Worm (Caenorhabditis elegans) whole organism, L2 larva: Measurements from ENCODE around the gene C50H11.8.

Experiments used
- C34F6.9 ChIP-seq: fragments of 150-350 bp; optimal IDR thresholded peaks from 2 replicates; lab custom pipeline; 2014; ENCODE audit warnings: missing biosample characterization, missing genetic modification characterization
- Y55F3AM.14 ChIP-seq: fragments of 200-800 bp; sonication (Bioruptor generic); optimal IDR thresholded peaks from 2 replicates; lab custom pipeline; 2018; ENCODE audit warnings: mild to moderate bottlenecking, missing genetic modification characterization, missing compliant biosample characterization
- aly-2 ChIP-seq: fragments of 150-350 bp; optimal IDR thresholded peaks from 2 replicates; lab custom pipeline; 2014; ENCODE audit warnings: missing biosample characterization, missing genetic modification characterization
- ama-1 ChIP-seq: fragments of 150-350 bp; optimal IDR thresholded peaks from 2 replicates; lab custom pipeline; 2018; ENCODE audit warnings: inconsistent platforms
- crh-2 ChIP-seq: sonication (generic microtip); optimal IDR thresholded peaks from 2 replicates; lab custom pipeline; 2017; ENCODE audit warnings: missing biosample characterization, missing genetic modification characterization
- dmd-4 ChIP-seq: sonication (generic microtip); optimal IDR thresholded peaks from 2 replicates; lab custom pipeline; 2017; ENCODE audit warnings: missing biosample characterization, missing genetic modification characterization
- elt-1 ChIP-seq: fragments of 150-350 bp; optimal IDR thresholded peaks from 2 replicates; lab custom pipeline; 2014; ENCODE audit warnings: missing biosample characterization, missing genetic modification characterization
- elt-3 ChIP-seq: sonication (generic microtip); optimal IDR thresholded peaks from 2 replicates; lab custom pipeline; 2017; ENCODE audit warnings: missing biosample characterization, missing genetic modification characterization
- fos-1 ChIP-seq: fragments of 150-350 bp; optimal IDR thresholded peaks from 2 replicates; lab custom pipeline; 2014; ENCODE audit warnings: missing biosample characterization, missing genetic modification characterization
- lin-11 ChIP-seq: fragments of 150-350 bp; sonication (generic microtip); optimal IDR thresholded peaks from 2 replicates; lab custom pipeline; 2014; ENCODE audit warnings: missing biosample characterization, missing genetic modification characterization, inconsistent platforms, mixed read lengths
- lin-39 ChIP-seq: fragments of 150-350 bp; optimal IDR thresholded peaks from 2 replicates; lab custom pipeline; 2014; ENCODE audit warnings: missing biosample characterization, missing genetic modification reagents, missing genetic modification characterization
- mdl-1 ChIP-seq, 2 experiments: fragments of 150-350 bp in 1 of 2; sonication (generic microtip) in 1 of 2; optimal IDR thresholded peaks; 2 replicates each; lab custom pipeline; 2017; ENCODE audit warnings: missing biosample characterization in 2 of 2, missing genetic modification characterization in 2 of 2
- nhr-11 ChIP-seq: fragments of 150-350 bp; optimal IDR thresholded peaks from 2 replicates; lab custom pipeline; 2014; ENCODE audit warnings: missing biosample characterization, missing genetic modification characterization
- nhr-12 ChIP-seq: fragments of 150-350 bp; optimal IDR thresholded peaks from 2 replicates; lab custom pipeline; 2014; ENCODE audit warnings: missing biosample characterization, missing genetic modification characterization
- nhr-129 ChIP-seq: fragments of 150-350 bp; optimal IDR thresholded peaks from 2 replicates; lab custom pipeline; 2014; ENCODE audit warnings: missing biosample characterization, missing genetic modification characterization
- nhr-23 ChIP-seq: fragments of 150-350 bp; optimal IDR thresholded peaks from 2 replicates; lab custom pipeline; 2014; ENCODE audit warnings: missing biosample characterization, missing genetic modification reagents, missing genetic modification characterization
- nhr-237 ChIP-seq: fragments of 150-350 bp; optimal IDR thresholded peaks from 2 replicates; lab custom pipeline; 2014; ENCODE audit warnings: missing biosample characterization, missing genetic modification characterization
- nhr-25 ChIP-seq: fragments of 150-350 bp; sonication (generic microtip); optimal IDR thresholded peaks from 3 replicates; lab custom pipeline; 2014; ENCODE audit warnings: missing biosample characterization, missing genetic modification characterization
- nhr-6 ChIP-seq: fragments of 150-350 bp; optimal IDR thresholded peaks from 2 replicates; lab custom pipeline; 2014; ENCODE audit warnings: missing biosample characterization, missing genetic modification characterization
- peb-1 ChIP-seq: fragments of 150-350 bp; optimal IDR thresholded peaks from 2 replicates; lab custom pipeline; 2014; ENCODE audit warnings: missing biosample characterization, missing genetic modification characterization
- sem-4 ChIP-seq: fragments of 150-350 bp; optimal IDR thresholded peaks from 2 replicates; lab custom pipeline; 2014; ENCODE audit warnings: missing biosample characterization, missing genetic modification reagents, missing genetic modification characterization
- sma-3 ChIP-seq: sonication (generic microtip); optimal IDR thresholded peaks from 2 replicates; lab custom pipeline; 2016; ENCODE audit warnings: missing genetic modification reagents, missing genetic modification characterization, missing compliant biosample characterization
- sma-9 ChIP-seq, 2 experiments: fragments of 150-350 bp in 1 of 2; sonication (generic microtip) in 1 of 2; optimal IDR thresholded peaks; 2 replicates each; lab custom pipeline; 2014 to 2016; ENCODE audit warnings: missing genetic modification characterization in 2 of 2, mild to moderate bottlenecking in 1 of 2, missing biosample characterization in 1 of 2, missing compliant biosample characterization in 1 of 2, missing genetic modification reagents in 1 of 2, moderate library complexity in 1 of 2
- unc-39 ChIP-seq: fragments of 150-350 bp; optimal IDR thresholded peaks from 2 replicates; lab custom pipeline; 2014; ENCODE audit warnings: missing biosample characterization, missing genetic modification characterization
- zag-1 ChIP-seq: fragments of 150-350 bp; optimal IDR thresholded peaks from 2 replicates; lab custom pipeline; 2014; ENCODE audit warnings: missing biosample characterization, missing genetic modification characterization
- ztf-1 ChIP-seq: fragments of 200-800 bp; sonication (Bioruptor generic); conservative IDR thresholded peaks from 2 replicates; pipeline ENCODE4 v1.3.6; 2022; ENCODE audit warnings: missing genetic modification characterization, missing compliant biosample characterization
- ztf-4 ChIP-seq: fragments of 150-350 bp; optimal IDR thresholded peaks from 2 replicates; lab custom pipeline; 2014; ENCODE audit warnings: missing biosample characterization, missing genetic modification characterization

The C50H11.8 gene

ce11 chrV:3032343-3032742 is 22.0 kb upstream of the C50H11.8 start, which contains the start of gene irld-38:
Gene irld-38, minus strand, starts transcription at chrV:3032443.
- TF ChIP-seq nhr-6 (tag; lab: Kevin White, UChicago) (no peak), elt-1 (tag; lab: Kevin White, UChicago) (no peak), ztf-1 (GFP tag; lab: Robert Waterston, UW) (no peak), nhr-129 (no peak), lin-39 (tag; lab: Kevin White, UChicago) (no peak), nhr-23 (no peak), nhr-237 (no peak), unc-39 (tag; lab: Kevin White, UChicago) (no peak), sma-3 (GFP tag; lab: Kevin White, UChicago) (no peak), crh-2 (tag; lab: Kevin White, UChicago) (no peak)

ce11 chrV:3034236-3034635 is 20.1 kb upstream of the C50H11.8 start, which contains the start of gene srw-8:
Gene srw-8, minus strand, starts transcription at chrV:3034336.
- TF ChIP-seq nhr-6 (tag; lab: Kevin White, UChicago) (no peak), dmd-4 (tag; lab: Kevin White, UChicago) (no peak), sma-3 (GFP tag; lab: Kevin White, UChicago) (no peak), zag-1 (no peak), nhr-12 (tag; lab: Kevin White, UChicago) (no peak), nhr-11 (tag; lab: Kevin White, UChicago) (no peak), nhr-25 (tag; lab: Kevin White, UChicago) (no peak), aly-2 (tag; lab: Kevin White, UChicago) (no peak)

- TF ChIP-seq nhr-25 (tag; lab: Kevin White, UChicago) (no peak), ztf-4 (tag; lab: Kevin White, UChicago) (no peak), unc-39 (tag; lab: Kevin White, UChicago) (no peak), nhr-129 (no peak)
These were observed 16.3 kb upstream of the C50H11.8 start for ce11 chrV:3038058-3038457.

ce11 chrV:3039282-3039681 is 15.1 kb upstream of the C50H11.8 start, which contains the start of gene chpf-2:
Gene chpf-2, minus strand, starts transcription at chrV:3039382.
- TF ChIP-seq sem-4 (tag; lab: Kevin White, UChicago) (no peak), ztf-1 (GFP tag; lab: Robert Waterston, UW) (no peak), zag-1 (no peak), fos-1 (tag; lab: Kevin White, UChicago) (no peak), aly-2 (tag; lab: Kevin White, UChicago) (no peak), nhr-25 (tag; lab: Kevin White, UChicago) (no peak), elt-1 (tag; lab: Kevin White, UChicago) (no peak)

ce11 chrV:3040930-3041329 is 13.4 kb upstream of the C50H11.8 start:
- TF ChIP-seq lin-39 (tag; lab: Kevin White, UChicago) (no peak), elt-3 (tag; lab: Kevin White, UChicago) (no peak), dmd-4 (tag; lab: Kevin White, UChicago) (no peak), elt-1 (tag; lab: Kevin White, UChicago) (no peak), sma-3 (GFP tag; lab: Kevin White, UChicago) (no peak), ztf-1 (GFP tag; lab: Robert Waterston, UW) (no peak), nhr-23 (no peak), nhr-12 (tag; lab: Kevin White, UChicago) (no peak), Y55F3AM.14 (GFP tag; lab: Kevin White, UChicago) (no peak), mdl-1 (tag; optimal IDR thresholded peaks at IDR 0.05; lab: Kevin White, UChicago) (no peak), unc-39 (tag; lab: Kevin White, UChicago) (no peak), ama-1 (lab: Kevin White, UChicago) (no peak), C34F6.9 (tag; lab: Kevin White, UChicago) (no peak), nhr-129 (no peak), sem-4 (tag; lab: Kevin White, UChicago) (no peak), lin-11 (tag; lab: Kevin White, UChicago) (no peak), nhr-25 (tag; lab: Kevin White, UChicago) (no peak), peb-1 (tag; lab: Kevin White, UChicago) (no peak), ztf-4 (tag; lab: Kevin White, UChicago) (no peak), fos-1 (tag; lab: Kevin White, UChicago) (no peak)

- TF ChIP-seq crh-2 (tag; lab: Kevin White, UChicago) = no peak
- TF ChIP-seq zag-1 = no peak
- no peak for TF ChIP-seq nhr-23
- TF ChIP-seq aly-2 (tag; lab: Kevin White, UChicago) = no peak
- TF ChIP-seq sma-9 (GFP tag; optimal IDR thresholded peaks at IDR 0.05; lab: Kevin White, UChicago) = no peak
- no peak for TF ChIP-seq sma-9 (tag; optimal IDR thresholded peaks at IDR 0.05; lab: Kevin White, UChicago)
- no peak for TF ChIP-seq ama-1 (lab: Kevin White, UChicago)
These were observed 9.5 kb upstream of the C50H11.8 start, which contains the start of gene F59D6.1 for ce11 chrV:3044837-3045236. Gene F59D6.1, plus strand, starts transcription at chrV:3045137.
